Fruit fly (Drosophila melanogaster) Kc167 (cell line): ENCODE data around the gene Ziz.

Source experiments
- Myc ChIP-seq: fragments of >200 bp; optimal IDR thresholded peaks from 2 replicates; lab custom pipeline; 2017; ENCODE audit warnings: missing external identifiers
- Sin3A ChIP-seq: fragments of >200 bp; optimal IDR thresholded peaks from 2 replicates; lab custom pipeline; 2018; ENCODE audit warnings: missing external identifiers
- h ChIP-seq: fragments of >200 bp; optimal IDR thresholded peaks from 3 replicates; lab custom pipeline; 2018; ENCODE audit warnings: missing external identifiers
- insv ChIP-seq: fragments of >200 bp; optimal IDR thresholded peaks from 3 replicates; lab custom pipeline; 2018; ENCODE audit warnings: missing external identifiers
- psq ChIP-seq: fragments of >200 bp; optimal IDR thresholded peaks from 2 replicates; lab custom pipeline; 2017; ENCODE audit warnings: missing external identifiers
- ttk ChIP-seq: sonication (Bioruptor generic); optimal IDR thresholded peaks from 2 replicates; lab custom pipeline; 2017; ENCODE audit warnings: missing external identifiers

The Ziz gene

DNA sequence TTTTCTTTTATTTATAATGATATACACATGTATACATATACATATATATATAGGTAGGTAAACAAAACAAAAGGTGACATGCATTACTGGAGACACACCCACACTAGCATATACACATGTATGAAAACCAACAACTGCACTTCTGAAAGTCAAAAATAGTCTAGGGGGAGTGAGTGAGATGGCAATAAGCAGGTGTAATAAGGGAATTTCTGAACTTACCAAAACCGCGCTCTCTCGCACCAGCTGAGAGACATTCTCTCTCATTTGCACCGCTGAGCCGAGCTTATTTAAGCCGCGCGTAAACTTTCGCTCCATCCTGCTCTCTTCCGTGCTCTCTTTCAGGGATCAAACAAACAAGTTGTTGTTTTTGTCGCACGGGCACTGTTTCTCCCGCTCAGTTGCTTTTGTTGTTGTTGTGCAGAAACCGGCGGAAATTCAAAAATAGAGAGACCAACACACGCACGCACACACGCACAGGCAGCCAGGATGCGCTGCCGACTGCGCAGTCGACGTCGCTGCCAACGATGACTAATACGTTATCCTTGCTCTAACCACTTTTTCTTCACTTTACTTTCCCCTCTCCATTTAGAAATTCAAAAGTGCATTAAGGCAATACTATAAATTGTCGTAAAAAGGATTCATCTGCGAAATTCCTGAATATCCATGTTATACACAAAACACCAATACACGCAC lies 667 bp downstream of the Ziz start:
- TF ChIP-seq h (lab: Kevin White, UChicago) (no peak), insv (lab: Kevin White, UChicago) (no peak), ttk (no peak), Sin3A (lab: Kevin White, UChicago) (no peak), psq (lab: Kevin White, UChicago) (no peak)

DNA sequence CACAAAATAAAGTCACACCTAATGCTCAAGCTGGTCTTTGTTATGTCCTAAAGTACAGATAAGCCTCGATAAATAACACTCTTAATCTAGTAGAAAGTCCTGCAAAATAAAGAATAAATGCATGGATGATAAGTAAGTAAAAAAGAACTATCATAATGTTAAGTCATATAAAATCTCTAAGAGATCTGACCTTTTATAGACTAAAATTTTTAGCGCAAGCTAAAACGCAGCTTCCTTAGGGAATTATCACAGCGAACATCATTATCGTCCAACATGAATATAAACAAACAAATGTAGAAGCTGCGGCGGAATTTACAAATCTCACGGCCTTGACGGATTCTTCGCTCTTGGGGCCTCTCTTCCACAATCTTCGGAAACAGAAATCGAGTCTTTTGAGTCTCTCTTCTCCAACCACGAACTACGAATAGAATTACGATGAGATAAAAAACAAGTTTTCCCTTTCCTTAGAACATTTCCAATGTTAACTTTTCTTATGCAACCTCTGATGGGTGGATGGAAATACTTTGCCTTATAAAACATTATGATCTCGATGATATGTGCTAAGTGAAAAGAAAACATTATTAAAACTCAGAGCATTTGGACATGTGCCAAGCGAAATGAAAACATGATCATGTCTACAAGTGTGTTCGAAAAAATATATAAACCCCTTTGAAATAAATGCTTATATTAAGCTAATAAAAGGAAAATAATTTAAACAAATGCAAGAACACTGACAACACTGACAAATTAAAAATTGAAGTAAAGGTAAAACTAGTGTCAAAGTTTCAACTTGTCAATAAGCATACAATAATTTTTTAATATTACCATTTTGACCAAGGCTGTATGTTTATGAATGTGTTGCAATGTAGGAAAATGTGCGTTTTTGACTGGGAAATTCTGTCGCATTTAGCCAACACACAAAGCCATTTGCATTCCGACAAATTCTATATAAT lies 1.5 kb downstream of the Ziz start:
- TF ChIP-seq Sin3A (lab: Kevin White, UChicago) (no peak), insv (lab: Kevin White, UChicago) (no peak), psq (lab: Kevin White, UChicago) (no peak), Myc (lab: Kevin White, UChicago) (no peak), h (lab: Kevin White, UChicago) (no peak), ttk (no peak)

DNA sequence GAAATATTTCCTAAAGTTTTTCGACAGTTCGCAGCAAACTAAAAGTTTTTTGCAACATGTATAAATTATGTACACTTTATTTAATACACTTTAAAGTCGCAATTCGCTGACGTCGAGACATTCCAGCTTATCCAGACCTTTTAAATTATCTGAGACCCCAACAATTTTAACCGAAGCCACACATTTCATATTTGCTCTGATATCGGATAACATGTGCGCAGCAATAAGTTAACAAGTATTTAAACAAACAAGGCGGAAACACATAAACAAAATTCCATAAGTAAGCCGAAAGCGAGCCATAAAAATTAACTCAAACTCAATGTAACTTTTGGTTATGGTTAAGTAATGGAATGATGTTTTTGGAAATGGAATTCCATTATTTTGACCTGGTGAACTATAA lies 2.7 kb downstream of the Ziz start:
- TF ChIP-seq insv (lab: Kevin White, UChicago) (no peak), Myc (lab: Kevin White, UChicago) (no peak), psq (lab: Kevin White, UChicago) (no peak), ttk (no peak), h (lab: Kevin White, UChicago) (no peak), Sin3A (lab: Kevin White, UChicago) (no peak)

DNA sequence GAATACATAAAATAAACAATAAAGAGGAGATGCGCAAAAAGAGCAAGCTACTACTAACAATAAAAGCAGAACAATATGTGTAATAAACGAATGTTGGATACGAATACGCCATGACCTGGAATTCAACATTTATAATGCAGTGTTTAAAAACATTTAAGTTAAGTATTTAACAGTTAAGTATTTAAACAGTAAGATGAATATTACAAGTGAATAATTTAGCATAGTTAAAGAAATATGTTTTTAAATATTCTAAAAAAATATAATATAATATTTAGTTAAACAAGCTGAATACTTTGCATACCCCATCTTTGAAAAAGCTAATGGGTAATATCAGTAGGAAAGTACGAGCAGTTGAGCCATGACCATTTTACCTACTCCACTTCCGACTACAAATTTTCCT lies 3.6 kb downstream of the Ziz start:
- TF ChIP-seq h (lab: Kevin White, UChicago) (no peak), ttk (no peak), insv (lab: Kevin White, UChicago) (no peak), psq (lab: Kevin White, UChicago) (no peak), Myc (lab: Kevin White, UChicago) (no peak), Sin3A (lab: Kevin White, UChicago) (no peak)

DNA sequence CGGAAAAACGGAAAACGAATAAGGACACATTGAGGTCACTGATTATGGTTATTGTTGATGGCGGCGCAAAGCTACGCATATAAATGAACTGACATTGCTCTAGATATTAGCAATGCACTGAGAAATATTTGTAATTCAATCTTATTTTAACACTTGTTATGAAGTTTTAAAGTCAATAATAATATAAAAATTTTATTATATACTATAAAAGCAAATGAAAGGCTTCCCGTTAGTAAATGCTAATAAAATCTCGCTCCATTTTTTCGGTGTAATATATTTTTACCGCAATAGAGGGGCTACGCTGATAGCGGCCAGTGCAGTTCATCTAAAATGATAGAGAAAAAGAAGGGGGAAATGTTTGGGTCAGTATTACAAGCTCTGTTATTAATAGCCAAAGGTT lies 4.2 kb downstream of the Ziz start:
- TF ChIP-seq insv (lab: Kevin White, UChicago), result no peak
- TF ChIP-seq ttk, result no peak
- no peak for TF ChIP-seq Sin3A (lab: Kevin White, UChicago)
- TF ChIP-seq psq (lab: Kevin White, UChicago), result no peak
- no peak for TF ChIP-seq h (lab: Kevin White, UChicago)
- TF ChIP-seq Myc (lab: Kevin White, UChicago), result no peak

DNA sequence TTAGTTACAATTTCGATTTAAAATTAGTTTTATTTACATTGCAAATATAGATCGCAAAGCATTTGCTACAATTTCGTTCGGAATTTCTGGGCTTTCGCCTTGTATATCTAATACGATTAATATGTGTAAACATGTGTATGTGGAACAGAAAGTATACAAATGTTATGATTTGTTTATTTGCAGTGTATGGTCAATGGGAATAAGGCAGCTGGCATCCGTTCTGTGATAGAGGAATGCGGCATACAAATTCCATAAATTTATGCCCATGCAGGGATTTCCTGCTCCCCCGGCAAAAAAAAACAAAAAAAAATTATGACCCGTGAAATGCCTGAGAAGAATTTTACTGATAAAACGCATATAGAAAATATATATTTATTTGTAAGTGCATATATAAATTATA lies 9.9 kb downstream of the Ziz start:
- TF ChIP-seq Myc (lab: Kevin White, UChicago), result no peak
- no peak for TF ChIP-seq insv (lab: Kevin White, UChicago)
- TF ChIP-seq Sin3A (lab: Kevin White, UChicago), result no peak
- no peak for TF ChIP-seq psq (lab: Kevin White, UChicago)
- TF ChIP-seq h (lab: Kevin White, UChicago), result no peak
- TF ChIP-seq ttk, result no peak

DNA sequence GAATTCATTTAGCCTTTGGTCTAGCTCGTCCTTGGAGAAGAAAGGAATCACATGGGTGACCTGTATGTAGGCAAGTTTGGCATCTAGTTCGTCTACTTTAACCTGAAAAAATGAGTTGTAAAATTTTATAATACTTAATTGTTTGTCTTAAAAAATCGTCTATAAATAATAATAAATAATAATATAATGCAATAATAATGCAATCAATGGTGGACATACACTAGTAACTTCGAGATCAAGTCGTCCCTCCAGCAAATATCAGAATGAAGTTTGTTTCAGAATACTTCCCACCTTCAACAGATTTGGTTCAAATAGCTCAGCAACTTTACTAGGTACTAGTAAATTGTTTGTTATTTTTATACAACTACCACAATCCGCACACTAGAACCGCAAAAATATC lies 21.7 kb downstream of the Ziz start, which contains the start of gene CG6441:
TSS of gene CG6441 (plus strand) at position 301 of the 400 bp plus-strand sequence.
- TF ChIP-seq Sin3A (lab: Kevin White, UChicago) (no peak), h (lab: Kevin White, UChicago) (no peak), ttk (no peak), Myc (lab: Kevin White, UChicago) (no peak), psq (lab: Kevin White, UChicago) (no peak), insv (lab: Kevin White, UChicago) (no peak)

DNA sequence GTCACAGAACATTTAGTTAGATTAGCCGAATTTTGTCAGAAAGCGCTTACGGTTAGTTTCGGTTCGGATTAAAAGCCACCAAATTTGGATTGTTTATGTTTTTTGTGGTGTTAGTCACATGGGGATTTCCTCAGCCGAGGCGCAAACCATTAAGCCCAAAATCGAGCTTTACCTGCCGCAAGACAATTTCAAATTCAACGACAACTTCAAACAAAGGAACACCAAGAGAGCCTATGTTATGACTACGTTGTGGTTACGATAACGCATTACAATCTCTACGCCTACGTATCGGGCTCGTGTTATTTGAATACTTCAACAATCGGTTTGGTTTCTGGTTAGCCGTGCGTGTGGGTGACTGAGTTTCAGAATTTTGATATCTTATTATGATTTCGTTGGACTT lies 22.9 kb downstream of the Ziz start:
- no peak for TF ChIP-seq Sin3A (lab: Kevin White, UChicago)
- no peak for TF ChIP-seq h (lab: Kevin White, UChicago)
- no peak for TF ChIP-seq psq (lab: Kevin White, UChicago)
- no peak for TF ChIP-seq ttk
- no peak for TF ChIP-seq insv (lab: Kevin White, UChicago)

DNA sequence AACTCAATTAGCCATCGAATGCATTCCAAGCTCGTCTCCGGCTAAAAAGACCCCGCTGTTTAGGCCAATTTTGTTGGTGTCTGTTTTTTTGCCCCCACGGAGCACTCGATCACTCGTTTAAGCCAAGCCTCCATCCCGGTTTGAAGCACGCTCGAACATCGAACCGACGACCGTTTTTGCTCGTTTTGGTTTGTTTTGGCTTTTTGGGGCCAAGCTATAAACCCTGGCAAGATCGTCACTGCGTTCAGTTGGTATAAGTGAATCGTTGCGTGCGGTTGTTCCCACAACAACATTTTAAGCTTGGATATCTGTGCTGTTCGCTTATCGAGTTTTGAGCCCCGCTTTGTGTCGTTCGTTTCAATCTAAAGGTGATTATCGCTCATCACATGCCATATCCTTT lies 29.8 kb downstream of the Ziz start, which contains the start of gene CG6055:
TSS of gene CG6055 (plus strand) at position 240 of the 400 bp plus-strand sequence.
- TF ChIP-seq Sin3A (lab: Kevin White, UChicago), result no peak
- no peak for TF ChIP-seq h (lab: Kevin White, UChicago)
- TF ChIP-seq ttk, result no peak
- TF ChIP-seq insv (lab: Kevin White, UChicago), result no peak
- TF ChIP-seq Myc (lab: Kevin White, UChicago), result no peak
- TF ChIP-seq psq (lab: Kevin White, UChicago), result no peak

DNA sequence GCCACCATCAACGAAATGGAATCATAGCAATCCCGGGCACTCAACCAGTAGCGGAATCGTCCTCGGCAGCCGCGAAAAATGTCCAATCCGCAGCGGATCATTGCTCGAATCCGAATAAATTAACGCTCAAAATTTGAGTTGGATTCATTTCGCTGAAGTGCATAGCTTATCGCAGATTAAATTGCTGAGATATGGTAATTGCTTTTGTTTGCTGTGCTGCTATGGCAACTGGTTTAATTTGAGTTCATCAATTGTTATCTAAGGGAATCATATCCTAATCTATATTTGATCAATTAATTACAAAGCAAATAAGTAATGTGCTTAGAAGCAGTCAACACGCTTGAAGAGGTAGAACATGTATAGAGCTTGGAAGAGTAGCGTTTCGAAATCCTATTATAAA lies 34.0 kb downstream of the Ziz start, which contains the start of gene Gr28b:
TSS of gene Gr28b (minus strand) at position 101 of the 400 bp plus-strand sequence.
- no peak for TF ChIP-seq Myc (lab: Kevin White, UChicago)
- no peak for TF ChIP-seq ttk
- no peak for TF ChIP-seq insv (lab: Kevin White, UChicago)
- no peak for TF ChIP-seq psq (lab: Kevin White, UChicago)
- TF ChIP-seq Sin3A (lab: Kevin White, UChicago), result no peak
- no peak for TF ChIP-seq h (lab: Kevin White, UChicago)

DNA sequence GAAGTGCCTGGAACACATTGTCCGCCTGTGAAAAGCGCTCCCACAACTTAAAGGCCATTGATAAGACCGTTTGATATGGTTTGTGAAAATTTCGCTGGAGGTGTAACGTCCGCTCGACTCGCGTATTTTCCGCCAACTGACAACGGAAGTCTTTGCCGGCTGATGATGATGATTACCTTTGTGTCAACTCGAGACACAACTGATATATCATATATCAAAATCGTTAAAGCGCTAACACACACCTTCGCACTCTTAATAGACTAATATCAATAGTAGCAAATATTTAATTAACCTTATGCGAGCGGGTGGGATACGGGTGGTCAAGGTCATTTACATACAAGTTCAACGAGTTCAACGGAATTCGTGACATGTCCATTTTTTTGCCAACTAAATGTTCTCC lies 42.0 kb downstream of the Ziz start, which contains the start of gene Gr28a:
TSS of gene Gr28a (minus strand) at position 101 of the 400 bp plus-strand sequence.
- TF ChIP-seq psq (lab: Kevin White, UChicago) (no peak), ttk (no peak), h (lab: Kevin White, UChicago) (no peak), Myc (lab: Kevin White, UChicago) (no peak), Sin3A (lab: Kevin White, UChicago) (no peak), insv (lab: Kevin White, UChicago) (no peak)
